Fruit fly (Drosophila melanogaster) S2 (cell line): ENCODE results near the gene sa.

Source experiments
- CG8478 ChIP-seq: fragments of >200 bp; optimal IDR thresholded peaks from 2 replicates; lab custom pipeline; 2018
- CTCF ChIP-seq, 2 experiments: fragments of >200 bp; optimal IDR thresholded peaks; 2 replicates each; lab custom pipeline; 2018

sa gene

DNA sequence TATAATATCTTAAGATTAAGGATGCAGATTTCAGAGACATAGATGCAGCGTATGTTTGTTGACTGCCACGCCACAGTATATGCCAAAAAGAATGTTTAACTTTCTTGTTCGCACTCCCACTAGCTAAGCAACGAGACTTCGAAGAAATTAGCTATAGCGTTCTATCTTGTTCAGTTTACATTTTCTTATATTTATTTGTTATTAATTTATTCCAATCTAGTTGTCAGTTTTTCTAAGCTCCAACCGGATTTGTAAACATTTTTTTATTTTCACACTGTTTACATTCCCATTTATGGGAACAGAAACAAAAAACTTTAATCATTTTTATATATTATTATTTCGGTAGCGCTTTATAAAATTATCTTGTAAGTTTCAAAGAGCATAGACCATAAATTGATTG, 49.2 kb downstream of the sa start, which contains the start of gene CG32437:
Gene CG32437, plus strand, starts transcription at position 301 of the 400 bp plus-strand sequence.
- TF ChIP-seq CG8478 (lab: Kevin White, UChicago): no peak
- no peak for TF ChIP-seq CTCF (optimal IDR thresholded peaks at IDR 0.05; lab: Kevin White, UChicago)

DNA sequence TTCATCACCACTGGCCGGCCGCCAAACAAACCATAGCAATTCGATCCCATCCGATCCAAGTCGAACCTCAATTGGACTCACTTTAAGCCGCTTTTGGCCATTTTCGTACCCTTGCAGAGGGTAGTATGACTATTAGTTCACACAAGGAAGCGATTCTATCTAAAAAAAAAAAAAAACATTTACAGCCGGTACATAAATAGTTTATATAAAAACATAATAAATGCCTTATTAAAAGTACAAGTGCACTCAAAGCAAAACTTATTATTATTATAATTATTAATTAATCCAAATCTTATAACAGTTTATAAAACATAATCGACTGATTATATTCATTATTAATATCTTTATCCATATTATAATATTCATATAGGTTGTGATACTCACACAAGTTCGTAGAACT, 50.1 kb downstream of the sa start, which contains the start of gene CG12971:
Gene CG12971, minus strand, starts transcription at position 101 of the 400 bp plus-strand sequence.
- TF ChIP-seq CTCF (optimal IDR thresholded peaks at IDR 0.05; lab: Kevin White, UChicago): no peak
- no peak for TF ChIP-seq CG8478 (lab: Kevin White, UChicago)
